Worm (Caenorhabditis elegans): ENCODE results near the gene twk-46.

The twk-46 gene

ce11 chrV:19026163-19026562 lies 33.8 kb upstream of the twk-46 start, which contains the start of gene Y39B6A.25:
TSS of gene Y39B6A.25 (plus strand) at chrV:19026463.
- TF ChIP-seq zip-8 (tag; optimal IDR thresholded peaks at IDR 0.05) (no peak), nhr-237 (tag; optimal IDR thresholded peaks at IDR 0.05) (no peak), bed-3 (GFP tag; optimal IDR thresholded peaks at IDR 0.05) (no peak), nhr-2 (tag; optimal IDR thresholded peaks at IDR 0.05) (no peak)

- TF ChIP-seq cnd-1 (tag; optimal IDR thresholded peaks at IDR 0.05) (no peak), nhr-237 (tag; optimal IDR thresholded peaks at IDR 0.05) (no peak), ceh-39 (tag; optimal IDR thresholded peaks at IDR 0.05) (no peak), mab-5 (tag; optimal IDR thresholded peaks at IDR 0.05) (no peak), nhr-28 (tag; optimal IDR thresholded peaks at IDR 0.05) (no peak)
Measured at ce11 chrV:19027338-19027737, 32.6 kb upstream of the twk-46 start.

- no peak for TF ChIP-seq snpc-4 (tag; optimal IDR thresholded peaks at IDR 0.05)
- TF ChIP-seq ztf-11 (tag; optimal IDR thresholded peaks at IDR 0.05): no peak
- no peak for TF ChIP-seq nhr-2 (tag; optimal IDR thresholded peaks at IDR 0.05)
- TF ChIP-seq sptf-1 (tag; optimal IDR thresholded peaks at IDR 0.05): no peak
- no peak for TF ChIP-seq blmp-1 (tag; optimal IDR thresholded peaks at IDR 0.05)
- TF ChIP-seq ceh-43 (GFP tag; optimal IDR thresholded peaks at IDR 0.05): no peak
- TF ChIP-seq zip-8 (tag; optimal IDR thresholded peaks at IDR 0.05): no peak
- TF ChIP-seq nhr-28 (tag; optimal IDR thresholded peaks at IDR 0.05): no peak
- no peak for TF ChIP-seq sem-2 (GFP tag; optimal IDR thresholded peaks at IDR 0.05)
- no peak for TF ChIP-seq bed-3 (GFP tag; optimal IDR thresholded peaks at IDR 0.05)
- no peak for TF ChIP-seq mab-5 (tag; optimal IDR thresholded peaks at IDR 0.05)
- no peak for TF ChIP-seq elt-1 (tag; optimal IDR thresholded peaks at IDR 0.05; ENCODE audit: borderline replicate concordance, insufficient read depth)
- TF ChIP-seq hlh-1 (tag; optimal IDR thresholded peaks at IDR 0.05): no peak
- TF ChIP-seq flh-1 (GFP tag; optimal IDR thresholded peaks at IDR 0.05): no peak
- no peak for TF ChIP-seq ceh-83 (GFP tag; optimal IDR thresholded peaks at IDR 0.05)
- TF ChIP-seq lin-13 (tag; optimal IDR thresholded peaks at IDR 0.05): no peak
- no peak for TF ChIP-seq cnd-1 (tag; optimal IDR thresholded peaks at IDR 0.05)
- TF ChIP-seq ham-2 (GFP tag; optimal IDR thresholded peaks at IDR 0.05): no peak
- TF ChIP-seq nhr-237 (tag; optimal IDR thresholded peaks at IDR 0.05): no peak
Measured at ce11 chrV:19031456-19031855, 28.5 kb upstream of the twk-46 start, which contains the start of gene Y39B6A.27. TSS of gene Y39B6A.27 (plus strand) at chrV:19031756.

- TF ChIP-seq hlh-1 (tag; optimal IDR thresholded peaks at IDR 0.05) (no peak), elt-3 (tag; optimal IDR thresholded peaks at IDR 0.05) (no peak), blmp-1 (tag; optimal IDR thresholded peaks at IDR 0.05) (no peak), mep-1 (tag; optimal IDR thresholded peaks at IDR 0.05) (no peak), nhr-28 (tag; optimal IDR thresholded peaks at IDR 0.05) (no peak), ztf-11 (tag; optimal IDR thresholded peaks at IDR 0.05) (no peak), bed-3 (GFP tag; optimal IDR thresholded peaks at IDR 0.05) (no peak), elt-1 (tag; optimal IDR thresholded peaks at IDR 0.05; ENCODE audit: borderline replicate concordance, insufficient read depth) (no peak), mls-2 (tag; optimal IDR thresholded peaks at IDR 0.05) (no peak), flh-1 (GFP tag; optimal IDR thresholded peaks at IDR 0.05) (no peak), sem-2 (GFP tag; optimal IDR thresholded peaks at IDR 0.05) (no peak), nhr-237 (tag; optimal IDR thresholded peaks at IDR 0.05) (no peak), unc-120 (tag; optimal IDR thresholded peaks at IDR 0.05; ENCODE audit: poor library complexity, severe bottlenecking) (no peak), lin-32 (GFP tag; optimal IDR thresholded peaks at IDR 0.05) (no peak)
Measured at ce11 chrV:19036061-19036460, 23.9 kb upstream of the twk-46 start.

ce11 chrV:19037222-19037621 lies 22.8 kb upstream of the twk-46 start, which contains the start of gene asp-17:
TSS of gene asp-17 (minus strand) at chrV:19037322.
- TF ChIP-seq ham-2 (GFP tag; optimal IDR thresholded peaks at IDR 0.05) (no peak), mls-2 (tag; optimal IDR thresholded peaks at IDR 0.05) (no peak), cnd-1 (tag; optimal IDR thresholded peaks at IDR 0.05) (no peak), lin-32 (GFP tag; optimal IDR thresholded peaks at IDR 0.05) (no peak), ceh-83 (GFP tag; optimal IDR thresholded peaks at IDR 0.05) (no peak), nhr-76 (tag; optimal IDR thresholded peaks at IDR 0.05) (no peak), nhr-12 (tag; optimal IDR thresholded peaks at IDR 0.05) (no peak), nhr-237 (tag; optimal IDR thresholded peaks at IDR 0.05) (no peak), lin-13 (tag; optimal IDR thresholded peaks at IDR 0.05) (no peak), sem-2 (GFP tag; optimal IDR thresholded peaks at IDR 0.05) (no peak)

ce11 chrV:19042256-19042655 lies 17.7 kb upstream of the twk-46 start, which contains the start of gene asp-16:
TSS of gene asp-16 (minus strand) at chrV:19042605.
- TF ChIP-seq ceh-83 (GFP tag; optimal IDR thresholded peaks at IDR 0.05) (no peak), unc-120 (tag; optimal IDR thresholded peaks at IDR 0.05; ENCODE audit: poor library complexity, severe bottlenecking) (no peak), ces-1 (GFP tag; optimal IDR thresholded peaks at IDR 0.05) (no peak), lsy-2 (tag; optimal IDR thresholded peaks at IDR 0.05) (no peak), nhr-76 (tag; optimal IDR thresholded peaks at IDR 0.05) (no peak), cnd-1 (tag; optimal IDR thresholded peaks at IDR 0.05) (no peak), zip-8 (tag; optimal IDR thresholded peaks at IDR 0.05) (no peak), tbx-8 (GFP tag; optimal IDR thresholded peaks at IDR 0.05) (no peak), flh-1 (GFP tag; optimal IDR thresholded peaks at IDR 0.05) (no peak), mls-2 (tag; optimal IDR thresholded peaks at IDR 0.05) (no peak), nhr-12 (tag; optimal IDR thresholded peaks at IDR 0.05) (no peak), unc-39 (tag; optimal IDR thresholded peaks at IDR 0.05) (no peak), mep-1 (tag; optimal IDR thresholded peaks at IDR 0.05) (no peak), ztf-11 (tag; optimal IDR thresholded peaks at IDR 0.05) (no peak), sem-2 (GFP tag; optimal IDR thresholded peaks at IDR 0.05) (no peak), snpc-4 (tag; optimal IDR thresholded peaks at IDR 0.05) (no peak)
